Worm (Caenorhabditis elegans): ENCODE results near the gene rom-1.

- TF ChIP-seq nhr-237 (tag; optimal IDR thresholded peaks at IDR 0.05) (no peak), lin-39 (tag; optimal IDR thresholded peaks at IDR 0.05) (no peak), fos-1 (tag; optimal IDR thresholded peaks at IDR 0.05) (no peak), ama-1 (optimal IDR thresholded peaks at IDR 0.05) (no peak), elt-1 (tag; optimal IDR thresholded peaks at IDR 0.05) (no peak), eor-1 (tag; optimal IDR thresholded peaks at IDR 0.05) (no peak), nhr-67 (tag; optimal IDR thresholded peaks at IDR 0.05) (no peak), mdl-1 (tag; optimal IDR thresholded peaks at IDR 0.05) (no peak), nhr-77 (tag; optimal IDR thresholded peaks at IDR 0.05) (no peak), ceh-82 (tag; optimal IDR thresholded peaks at IDR 0.05) (no peak)
Measured at ce11 chrIII:4870478-4870877, 36.5 kb upstream of the rom-1 start, which contains the start of gene gipc-1.

Data from whole organism, L3 larva.